Worm (Caenorhabditis elegans): ENCODE data around the gene Y47D3A.20.

DNA sequence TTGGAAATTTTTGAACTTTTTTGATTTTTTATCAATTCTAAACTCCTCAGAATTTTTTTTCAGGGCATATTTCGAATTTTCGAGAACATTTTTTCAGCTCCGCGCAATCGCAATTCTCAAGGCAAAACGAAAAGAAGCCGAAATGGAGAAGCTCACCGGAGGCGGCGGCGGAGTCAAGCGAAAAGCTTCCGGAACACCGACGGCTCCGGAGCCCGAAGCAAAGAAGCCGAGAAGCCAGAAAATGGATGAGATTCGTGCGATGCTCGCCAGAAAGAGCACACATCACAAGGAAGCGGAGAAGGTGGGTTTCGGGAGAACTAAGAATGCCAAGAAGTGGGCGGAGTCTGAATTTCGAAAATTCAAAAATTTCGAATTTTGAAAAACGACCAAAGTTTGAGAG lies 49.2 kb downstream of the Y47D3A.20 start:
- TF ChIP-seq him-1 (tag; optimal IDR thresholded peaks at IDR 0.05) (no peak), W03F9.2 (tag; optimal IDR thresholded peaks at IDR 0.05) (no peak)
